Worm (Caenorhabditis elegans): ENCODE results near the gene C45B11.2.

DNA sequence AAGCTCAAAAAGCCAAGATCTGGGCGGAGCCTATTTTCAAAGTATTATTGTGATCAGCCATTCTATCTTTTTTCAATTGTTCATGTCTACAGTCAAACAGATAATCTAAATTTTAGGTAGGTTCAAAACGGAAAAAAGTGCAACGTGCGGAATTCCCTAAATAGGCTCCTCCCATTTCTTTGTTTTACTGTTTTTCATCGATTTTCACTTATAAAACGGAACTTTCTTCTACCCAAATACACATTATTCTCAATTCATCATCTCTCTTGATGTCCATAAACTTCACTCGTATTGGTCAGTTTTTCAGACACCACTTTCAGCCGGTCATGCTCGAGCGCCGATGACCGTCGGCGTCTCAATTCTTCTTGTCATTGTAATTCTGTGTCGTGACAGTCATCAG, 43.7 kb upstream of the C45B11.2 start, which contains the start of gene F53B7.7:
- TF ChIP-seq flt-1 (GFP tag; IDR thresholded peaks at IDR 0.05) (no peak), ztf-23 (GFP tag; IDR thresholded peaks at IDR 0.05) (no peak), klf-2 (GFP tag; conservative IDR thresholded peaks at IDR 0.05) (no peak)
